Fruit fly (Drosophila melanogaster) whole organism, embryonic: ENCODE data around the gene CG14669.

Experiments used
- CG10565 ChIP-seq: fragments of 200-800 bp; sonication (Bioruptor generic); optimal IDR thresholded peaks from 3 replicates; lab custom pipeline; 2016; ENCODE audit warnings: missing biosample characterization, mild to moderate bottlenecking, missing genetic modification characterization
- CG11696 ChIP-seq: fragments of 200-800 bp; sonication (Bioruptor generic); IDR thresholded peaks from 2 replicates; pipeline ENCODE4 v1.3.6; 2022; ENCODE audit warnings: missing biosample characterization, missing genetic modification characterization
- CG14667 ChIP-seq: fragments of 200-800 bp; sonication (Bioruptor generic); IDR thresholded peaks from 2 replicates; pipeline ENCODE4 v1.3.6; 2022; ENCODE audit warnings: missing biosample characterization, missing genetic modification characterization
- CG17385 ChIP-seq: fragments of 200-800 bp; sonication (Bioruptor generic); optimal IDR thresholded peaks from 3 replicates; lab custom pipeline; 2018; ENCODE audit warnings: missing biosample characterization, mild to moderate bottlenecking, missing genetic modification characterization
- CG17802 ChIP-seq: fragments of 200-800 bp; sonication (Bioruptor generic); optimal IDR thresholded peaks from 2 replicates; lab custom pipeline; 2018; ENCODE audit warnings: missing biosample characterization, mild to moderate bottlenecking, missing genetic modification characterization, moderate library complexity
- CG30020 ChIP-seq: fragments of 200-800 bp; optimal IDR thresholded peaks from 2 replicates; lab custom pipeline; 2019; ENCODE audit warnings: missing biosample characterization, mild to moderate bottlenecking, missing genetic modification characterization, moderate library complexity
- CG4617 ChIP-seq: fragments of 200-800 bp; sonication (Bioruptor generic); optimal IDR thresholded peaks from 3 replicates; lab custom pipeline; 2016; ENCODE audit warnings: missing biosample characterization, missing genetic modification characterization, borderline replicate concordance
- CG6654 ChIP-seq: fragments of 200-800 bp; sonication (Bioruptor generic); optimal IDR thresholded peaks from 2 replicates; lab custom pipeline; 2017; ENCODE audit warnings: missing biosample characterization, mild to moderate bottlenecking, missing genetic modification characterization
- CG6683 ChIP-seq: fragments of 200-800 bp; sonication (Bioruptor generic); optimal IDR thresholded peaks from 2 replicates; lab custom pipeline; 2017; ENCODE audit warnings: missing biosample characterization, mild to moderate bottlenecking, missing genetic modification characterization, missing genetic modification reagents
- CG7839 ChIP-seq: fragments of 200-800 bp; sonication (Bioruptor generic); optimal IDR thresholded peaks from 3 replicates; lab custom pipeline; 2018; ENCODE audit warnings: missing biosample characterization, mild to moderate bottlenecking, missing genetic modification characterization, moderate library complexity
- CG9932 ChIP-seq: fragments of 200-800 bp; sonication (Bioruptor generic); IDR thresholded peaks from 2 replicates; pipeline ENCODE4 v1.3.6; 2022; ENCODE audit warnings: missing biosample characterization, missing genetic modification characterization
- Dbx ChIP-seq: fragments of 200-800 bp; sonication (Bioruptor generic); IDR thresholded peaks from 3 replicates; pipeline ENCODE4 v1.3.6; 2022; ENCODE audit warnings: missing biosample characterization, missing genetic modification characterization
- Dip3 ChIP-seq: fragments of 200-800 bp; sonication (Bioruptor generic); optimal IDR thresholded peaks from 3 replicates; lab custom pipeline; 2016; ENCODE audit warnings: missing biosample characterization, missing genetic modification characterization
- GATAe ChIP-seq: fragments of 200-800 bp; sonication (Bioruptor generic); conservative IDR thresholded peaks from 2 replicates; pipeline ENCODE4 v1.3.6; 2022; ENCODE audit warnings: missing biosample characterization, missing genetic modification characterization
- HLH3B ChIP-seq: fragments of 200-800 bp; sonication (Bioruptor generic); IDR thresholded peaks from 2 replicates; pipeline ENCODE4 v1.3.6; 2022; ENCODE audit warnings: missing biosample characterization, missing genetic modification characterization
- Jarid2 ChIP-seq: fragments of 200-800 bp; sonication (Bioruptor generic); optimal IDR thresholded peaks from 3 replicates; lab custom pipeline; 2017; ENCODE audit warnings: mild to moderate bottlenecking, missing biosample characterization, missing genetic modification reagents, missing genetic modification characterization
- Kr ChIP-seq: fragments of 200-800 bp; sonication (Bioruptor generic); optimal IDR thresholded peaks from 2 replicates; lab custom pipeline; 2017; ENCODE audit warnings: missing biosample characterization, mild to moderate bottlenecking, missing genetic modification characterization
- Mad ChIP-seq: fragments of 200-800 bp; sonication (Bioruptor generic); optimal IDR thresholded peaks from 2 replicates; lab custom pipeline; 2016; ENCODE audit warnings: missing biosample characterization, missing genetic modification characterization
- Med ChIP-seq: fragments of 200-800 bp; sonication (Bioruptor generic); peaks from one replicate; lab custom pipeline; 2016; ENCODE audit warnings: missing biosample characterization, missing genetic modification characterization, mild to moderate bottlenecking, inconsistent platforms, moderate library complexity
- Pdp1 ChIP-seq, 2 experiments: fragments of 200-800 bp; sonication (Bioruptor generic); optimal IDR thresholded peaks; 3 replicates each; lab custom pipeline; 2016; ENCODE audit warnings: missing biosample characterization in 2 of 2, missing genetic modification characterization in 2 of 2, mild to moderate bottlenecking in 1 of 2, moderate library complexity in 1 of 2
- Ptx1 ChIP-seq: fragments of 200-800 bp; sonication (Bioruptor generic); IDR thresholded peaks from 2 replicates; pipeline ENCODE4 v1.3.6; 2022; ENCODE audit warnings: missing biosample characterization, missing genetic modification characterization
- Sox102F ChIP-seq: fragments of 200-800 bp; sonication (Bioruptor generic); optimal IDR thresholded peaks from 2 replicates; lab custom pipeline; 2018; ENCODE audit warnings: missing biosample characterization, mild to moderate bottlenecking, missing genetic modification characterization, moderate library complexity
- ase ChIP-seq: fragments of 200-800 bp; sonication (Bioruptor generic); IDR thresholded peaks from 3 replicates; pipeline ENCODE4 v1.3.6; 2022; ENCODE audit warnings: missing biosample characterization, missing genetic modification characterization
- cg ChIP-seq: fragments of 200-800 bp; sonication (Bioruptor generic); optimal IDR thresholded peaks from 3 replicates; lab custom pipeline; 2019; ENCODE audit warnings: missing biosample characterization, mild to moderate bottlenecking, missing genetic modification characterization, moderate library complexity
- croc ChIP-seq: fragments of 200-800 bp; sonication (Bioruptor generic); conservative IDR thresholded peaks from 3 replicates; pipeline ENCODE4 v1.3.6; 2022; ENCODE audit warnings: missing biosample characterization, missing genetic modification characterization
- dmrt11E ChIP-seq: fragments of 200-800 bp; sonication (Bioruptor generic); optimal IDR thresholded peaks from 3 replicates; lab custom pipeline; 2018; ENCODE audit warnings: missing biosample characterization, mild to moderate bottlenecking, missing genetic modification characterization, moderate library complexity
- exex ChIP-seq: fragments of 200-800 bp; sonication (Bioruptor generic); optimal IDR thresholded peaks from 4 replicates; lab custom pipeline; 2018; ENCODE audit warnings: missing biosample characterization, mild to moderate bottlenecking, missing genetic modification characterization, moderate library complexity
- gsb-n ChIP-seq: fragments of 200-800 bp; sonication (Bioruptor generic); optimal IDR thresholded peaks from 3 replicates; lab custom pipeline; 2018; ENCODE audit warnings: missing biosample characterization, mild to moderate bottlenecking, missing genetic modification characterization
- hkb ChIP-seq, 2 experiments: fragments of 200-800 bp in 1 of 2; fragments of >200 bp in 1 of 2; sonication (Bioruptor generic) in 1 of 2; IDR thresholded peaks in 1 of 2; optimal IDR thresholded peaks in 1 of 2; 2 replicates each; pipeline versions ENCODE4 v1.3.6 to Lab custom; 2017 to 2022; ENCODE audit warnings: missing biosample characterization in 1 of 2, missing genetic modification characterization in 1 of 2
- lbe ChIP-seq: fragments of 200-800 bp; sonication (Bioruptor generic); optimal IDR thresholded peaks from 2 replicates; lab custom pipeline; 2016; ENCODE audit warnings: missing biosample characterization, mild to moderate bottlenecking, missing genetic modification characterization
- mam ChIP-seq: fragments of 200-800 bp; sonication (Bioruptor generic); optimal IDR thresholded peaks from 3 replicates; lab custom pipeline; 2016; ENCODE audit warnings: missing biosample characterization, missing genetic modification characterization
- mirr ChIP-seq: fragments of 200-800 bp; sonication (Bioruptor generic); optimal IDR thresholded peaks from 3 replicates; lab custom pipeline; 2018; ENCODE audit warnings: missing biosample characterization, mild to moderate bottlenecking, missing genetic modification characterization
- onecut ChIP-seq: fragments of 200-800 bp; sonication (Bioruptor generic); IDR thresholded peaks from 2 replicates; pipeline ENCODE4 v1.3.6; 2022; ENCODE audit warnings: missing biosample characterization, missing genetic modification characterization
- run ChIP-seq: fragments of 200-800 bp; sonication (Bioruptor generic); optimal IDR thresholded peaks from 3 replicates; lab custom pipeline; 2018; ENCODE audit warnings: missing biosample characterization, mild to moderate bottlenecking, missing genetic modification characterization
- sens-2 ChIP-seq: fragments of 200-800 bp; sonication (Bioruptor generic); IDR thresholded peaks from 2 replicates; pipeline ENCODE4 v1.3.6; 2022; ENCODE audit warnings: missing biosample characterization, missing genetic modification characterization
- shn ChIP-seq: fragments of 200-800 bp; sonication (Bioruptor generic); optimal IDR thresholded peaks from 3 replicates; lab custom pipeline; 2016; ENCODE audit warnings: missing biosample characterization, missing genetic modification characterization
- slou ChIP-seq: fragments of 200-800 bp; sonication (Bioruptor generic); optimal IDR thresholded peaks from 3 replicates; lab custom pipeline; 2016; ENCODE audit warnings: missing biosample characterization, missing genetic modification characterization
- tio ChIP-seq: fragments of 200-800 bp; sonication (Bioruptor generic); optimal IDR thresholded peaks from 2 replicates; lab custom pipeline; 2017; ENCODE audit warnings: missing biosample characterization, missing genetic modification characterization, inconsistent platforms
- tx ChIP-seq: fragments of 200-800 bp; sonication (Bioruptor generic); optimal IDR thresholded peaks from 2 replicates; lab custom pipeline; 2016; ENCODE audit warnings: missing biosample characterization, missing genetic modification characterization
- yki ChIP-seq: fragments of >200 bp; optimal IDR thresholded peaks from 3 replicates; lab custom pipeline; 2018

The CG14669 gene

dm6 chr3R:5393742-5394391 is 20.5 kb upstream of the CG14669 start, which contains the start of gene CG1172 (continued):
- TF ChIP-seq CG14667 (no peak), HLH3B (GFP tag; lab: Robert Waterston, UW) (no peak), CG7839 (tag; lab: Kevin White, UChicago) (no peak), Dip3 (no peak), CG4617 (peak; percentile 86), onecut (GFP tag; lab: Robert Waterston, UW) (no peak), Dbx (GFP tag; lab: Robert Waterston, UW) (no peak), dmrt11E (tag; lab: Kevin White, UChicago) (peak; percentile 19), lbe (peak; percentile 17), tio (GFP tag; lab: Kevin White, UChicago) (no peak), Ptx1 (GFP tag; lab: Robert Waterston, UW) (no peak), mam (GFP tag; lab: Kevin White, UChicago) (no peak), CG30020 (tag; lab: Kevin White, UChicago) (peak; percentile 53), CG9932 (GFP tag; lab: Robert Waterston, UW) (no peak), CG11696 (no peak), CG6654 (GFP tag; lab: Kevin White, UChicago) (no peak), CG17385 (GFP tag; lab: Kevin White, UChicago) (no peak), Mad (GFP tag; lab: Kevin White, UChicago) (no peak), gsb-n (tag; lab: Kevin White, UChicago) (no peak), hkb (optimal IDR thresholded peaks at IDR 0.05; lab: Kevin White, UChicago) (no peak), hkb (GFP tag; IDR thresholded peaks at IDR 0.05; lab: Robert Waterston, UW) (no peak), croc (no peak), tx (GFP tag; lab: Kevin White, UChicago) (no peak), Jarid2 (no peak), sens-2 (no peak), CG17802 (tag; lab: Kevin White, UChicago) (no peak), ase (GFP tag; lab: Robert Waterston, UW) (no peak), slou (GFP tag; lab: Kevin White, UChicago) (no peak), yki (lab: Kevin White, UChicago) (no peak), run (tag; lab: Kevin White, UChicago) (no peak), shn (no peak), cg (GFP tag; lab: Kevin White, UChicago) (no peak), CG6683 (GFP tag; lab: Kevin White, UChicago) (no peak), Kr (GFP tag; lab: Kevin White, UChicago) (no peak), CG10565 (no peak)

DNA sequence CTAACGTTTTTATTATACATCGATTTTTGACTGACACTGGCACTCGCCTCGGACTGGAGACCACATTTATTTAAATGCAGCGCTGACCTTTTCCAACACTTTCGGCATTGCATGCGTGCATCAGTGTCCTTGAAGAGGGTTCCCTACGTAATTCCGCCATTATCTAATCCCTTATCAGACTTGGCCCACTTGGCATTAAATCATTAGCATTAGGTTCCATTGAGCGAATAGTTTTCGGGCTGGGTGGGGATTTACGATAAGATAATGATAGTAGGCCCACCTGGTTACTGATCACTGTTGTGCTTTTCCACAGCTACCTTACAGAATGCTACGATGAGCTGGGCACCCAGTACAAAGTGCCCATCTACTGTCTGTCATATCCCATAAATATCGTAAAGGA is 19.1 kb upstream of the CG14669 start:
- TF ChIP-seq exex (tag; lab: Kevin White, UChicago) = peak; percentile 66
- peak; percentile 49 for TF ChIP-seq GATAe (GFP tag; lab: Robert Waterston, UW)
- TF ChIP-seq Pdp1 (GFP tag; optimal IDR thresholded peaks at IDR 0.05; lab: Kevin White, UChicago) = peak in 1 of 2 experiments; percentile 17
- peak; percentile 10 for TF ChIP-seq mirr (GFP tag; lab: Kevin White, UChicago)
- no peak for TF ChIP-seq Sox102F (GFP tag; lab: Kevin White, UChicago)
- peak; percentile 58 for TF ChIP-seq Med
- TF ChIP-seq, all 482 proteins: peak for 5
